Worm (Caenorhabditis elegans): ENCODE measurements around the gene chil-4.
"Not testable (repeated sequence)": the region's sequence is repeated elsewhere in the genome, so short reads cannot be mapped to it uniquely, and the experiment has no call there.

Gene chil-4

ce11 chrII:9872961-9873360, 17.4 kb upstream of the chil-4 start, which contains the start of gene chil-8:
Gene chil-8 (minus strand): TSS chrII:9873061.
- TF ChIP-seq F13C5.2 (tag; optimal IDR thresholded peaks at IDR 0.05), result no peak

- TF ChIP-seq sea-1 (GFP tag; conservative IDR thresholded peaks at IDR 0.05) (no peak), tra-4 (tag; optimal IDR thresholded peaks at IDR 0.05) (no peak), aly-1 (tag; optimal IDR thresholded peaks at IDR 0.05) (no peak), hmg-4 (GFP tag; optimal IDR thresholded peaks at IDR 0.05) (no peak), flt-1 (GFP tag; IDR thresholded peaks at IDR 0.05) (no peak), ceh-13 (GFP tag; optimal IDR thresholded peaks at IDR 0.05) (no peak), ama-1 (optimal IDR thresholded peaks at IDR 0.05) (no peak), scrt-1 (GFP tag; IDR thresholded peaks at IDR 0.05) (no peak), tbx-11 (GFP tag; IDR thresholded peaks at IDR 0.05) (no peak), hnd-1 (tag; optimal IDR thresholded peaks at IDR 0.05) (no peak), ets-7 (tag; optimal IDR thresholded peaks at IDR 0.05) (no peak), F13C5.2 (tag; optimal IDR thresholded peaks at IDR 0.05) (no peak)
Observed at ce11 chrII:9871061-9871460, 15.5 kb upstream of the chil-4 start, which contains the start of gene chil-7. Gene chil-7 (minus strand): TSS chrII:9871172.

- TF ChIP-seq F13C5.2 (tag; optimal IDR thresholded peaks at IDR 0.05) (no peak), tbx-11 (GFP tag; IDR thresholded peaks at IDR 0.05) (no peak), ama-1 (optimal IDR thresholded peaks at IDR 0.05) (no peak), ceh-36 (tag; optimal IDR thresholded peaks at IDR 0.05) (no peak), hmbx-1 (tag; optimal IDR thresholded peaks at IDR 0.05) (no peak), pes-1 (GFP tag; IDR thresholded peaks at IDR 0.05) (no peak), sea-1 (GFP tag; conservative IDR thresholded peaks at IDR 0.05) (no peak), flt-1 (GFP tag; IDR thresholded peaks at IDR 0.05) (no peak), tbx-37 (GFP tag; conservative IDR thresholded peaks at IDR 0.05) (no peak), tra-4 (tag; optimal IDR thresholded peaks at IDR 0.05) (no peak), hnd-1 (tag; optimal IDR thresholded peaks at IDR 0.05) (no peak), scrt-1 (GFP tag; IDR thresholded peaks at IDR 0.05) (no peak), aly-1 (tag; optimal IDR thresholded peaks at IDR 0.05) (no peak)
Observed at ce11 chrII:9868698-9869097, 13.2 kb upstream of the chil-4 start, which contains the start of gene old-1. Gene old-1 (minus strand): TSS chrII:9868747.

- TF ChIP-seq tra-4 (tag; optimal IDR thresholded peaks at IDR 0.05) (no peak), tbx-37 (GFP tag; conservative IDR thresholded peaks at IDR 0.05) (no peak), aly-1 (tag; optimal IDR thresholded peaks at IDR 0.05) (no peak), hnd-1 (tag; optimal IDR thresholded peaks at IDR 0.05) (no peak)
Observed at ce11 chrII:9868207-9868606, 12.7 kb upstream of the chil-4 start.

- not testable (repeated sequence) for TF ChIP-seq tbx-37 (GFP tag; conservative IDR thresholded peaks at IDR 0.05); ceh-13 (GFP tag; optimal IDR thresholded peaks at IDR 0.05); flt-1 (GFP tag; IDR thresholded peaks at IDR 0.05)
Observed at ce11 chrII:9866378-9866777, 10.9 kb upstream of the chil-4 start, which contains the start of gene chil-1. Gene chil-1 (minus strand): TSS chrII:9866478.

ce11 chrII:9862147-9862546, 6.6 kb upstream of the chil-4 start, which contains the start of gene C08H9.18:
Gene C08H9.18 (minus strand): TSS chrII:9862247.
- no peak for TF ChIP-seq scrt-1 (GFP tag; IDR thresholded peaks at IDR 0.05)
- TF ChIP-seq aly-1 (tag; optimal IDR thresholded peaks at IDR 0.05), result no peak
- TF ChIP-seq ceh-13 (GFP tag; optimal IDR thresholded peaks at IDR 0.05), result no peak
- TF ChIP-seq hmbx-1 (tag; optimal IDR thresholded peaks at IDR 0.05), result no peak
- TF ChIP-seq hmg-4 (GFP tag; optimal IDR thresholded peaks at IDR 0.05), result no peak
- no peak for TF ChIP-seq ama-1 (optimal IDR thresholded peaks at IDR 0.05)

- no peak for TF ChIP-seq hmg-4 (GFP tag; optimal IDR thresholded peaks at IDR 0.05)
- TF ChIP-seq ceh-13 (GFP tag; optimal IDR thresholded peaks at IDR 0.05), result no peak
- TF ChIP-seq tbx-11 (GFP tag; IDR thresholded peaks at IDR 0.05), result no peak
- no peak for TF ChIP-seq F13C5.2 (tag; optimal IDR thresholded peaks at IDR 0.05)
- no peak for TF ChIP-seq B0310.2 (tag; optimal IDR thresholded peaks at IDR 0.05)
- no peak for TF ChIP-seq ceh-36 (tag; optimal IDR thresholded peaks at IDR 0.05)
- TF ChIP-seq sea-1 (GFP tag; conservative IDR thresholded peaks at IDR 0.05), result no peak
- no peak for TF ChIP-seq flt-1 (GFP tag; IDR thresholded peaks at IDR 0.05)
- TF ChIP-seq scrt-1 (GFP tag; IDR thresholded peaks at IDR 0.05), result no peak
- TF ChIP-seq hnd-1 (tag; optimal IDR thresholded peaks at IDR 0.05), result no peak
- TF ChIP-seq hmbx-1 (tag; optimal IDR thresholded peaks at IDR 0.05), result no peak
Observed at ce11 chrII:9861394-9861793, 5.9 kb upstream of the chil-4 start, which contains the start of gene chil-3. Gene chil-3 (minus strand): TSS chrII:9861494.

ce11 chrII:9859575-9859974, 4.1 kb upstream of the chil-4 start, which contains the start of gene chil-5:
Gene chil-5 (minus strand): TSS chrII:9859675.
- TF ChIP-seq F13C5.2 (tag; optimal IDR thresholded peaks at IDR 0.05) (no peak), ceh-36 (tag; optimal IDR thresholded peaks at IDR 0.05) (no peak), tbx-11 (GFP tag; IDR thresholded peaks at IDR 0.05) (no peak), aly-1 (tag; optimal IDR thresholded peaks at IDR 0.05) (no peak), tbx-37 (GFP tag; conservative IDR thresholded peaks at IDR 0.05) (no peak), hmbx-1 (tag; optimal IDR thresholded peaks at IDR 0.05) (no peak), sea-1 (GFP tag; conservative IDR thresholded peaks at IDR 0.05) (no peak), flt-1 (GFP tag; IDR thresholded peaks at IDR 0.05) (no peak), tra-4 (tag; optimal IDR thresholded peaks at IDR 0.05) (no peak), scrt-1 (GFP tag; IDR thresholded peaks at IDR 0.05) (no peak), ets-7 (tag; optimal IDR thresholded peaks at IDR 0.05) (no peak)

- no peak for TF ChIP-seq scrt-1 (GFP tag; IDR thresholded peaks at IDR 0.05)
- TF ChIP-seq pes-1 (GFP tag; IDR thresholded peaks at IDR 0.05), result no peak
Observed at ce11 chrII:9857791-9858190, 2.3 kb upstream of the chil-4 start, which contains the start of gene chil-6. Gene chil-6 (minus strand): TSS chrII:9857891.
